Worm (Caenorhabditis elegans) whole organism, L2 larva: Measurements from ENCODE around the gene nhr-172.

Source experiments
- ZK546.5 ChIP-seq: sonication (generic microtip); optimal IDR thresholded peaks from 2 replicates; lab custom pipeline; 2017; ENCODE audit warnings: missing biosample characterization, missing genetic modification characterization
- blmp-1 ChIP-seq: sonication (generic microtip); optimal IDR thresholded peaks from 2 replicates; lab custom pipeline; 2017; ENCODE audit warnings: missing genetic modification characterization, mild to moderate bottlenecking, missing compliant biosample characterization, antibody characterized with exemption, moderate library complexity; ENCODE audit not compliant: insufficient read depth
- ceh-82 ChIP-seq: fragments of 150-350 bp; optimal IDR thresholded peaks from 2 replicates; lab custom pipeline; 2014; ENCODE audit warnings: missing biosample characterization, missing genetic modification characterization
- crh-2 ChIP-seq: sonication (generic microtip); optimal IDR thresholded peaks from 2 replicates; lab custom pipeline; 2017; ENCODE audit warnings: missing biosample characterization, missing genetic modification characterization
- gmeb-1 ChIP-seq: fragments of 150-350 bp; optimal IDR thresholded peaks from 2 replicates; lab custom pipeline; 2014; ENCODE audit warnings: missing biosample characterization, missing genetic modification characterization
- lin-39 ChIP-seq: fragments of 150-350 bp; optimal IDR thresholded peaks from 2 replicates; lab custom pipeline; 2014; ENCODE audit warnings: missing biosample characterization, missing genetic modification reagents, missing genetic modification characterization
- nhr-25 ChIP-seq: fragments of 150-350 bp; sonication (generic microtip); optimal IDR thresholded peaks from 3 replicates; lab custom pipeline; 2014; ENCODE audit warnings: missing biosample characterization, missing genetic modification characterization
- unc-39 ChIP-seq: fragments of 150-350 bp; optimal IDR thresholded peaks from 2 replicates; lab custom pipeline; 2014; ENCODE audit warnings: missing biosample characterization, missing genetic modification characterization
- unc-62 ChIP-seq: fragments of 150-350 bp; optimal IDR thresholded peaks from 2 replicates; lab custom pipeline; 2014; ENCODE audit warnings: missing biosample characterization, missing genetic modification reagents, missing genetic modification characterization
- zag-1 ChIP-seq: fragments of 150-350 bp; optimal IDR thresholded peaks from 2 replicates; lab custom pipeline; 2014; ENCODE audit warnings: missing biosample characterization, missing genetic modification characterization
- ztf-11 ChIP-seq: sonication (generic microtip); optimal IDR thresholded peaks from 2 replicates; lab custom pipeline; 2017; ENCODE audit warnings: missing biosample characterization, missing genetic modification characterization

ce11 chrV:7501194-7501593, 7.6 kb upstream of the nhr-172 start:
- TF ChIP-seq ztf-11 (tag; lab: Kevin White, UChicago): no peak
- no peak for TF ChIP-seq zag-1 (tag; lab: Kevin White, UChicago)
- no peak for TF ChIP-seq blmp-1
- TF ChIP-seq ZK546.5 (tag; lab: Kevin White, UChicago): no peak
- TF ChIP-seq crh-2: no peak
- TF ChIP-seq ceh-82 (tag; lab: Kevin White, UChicago): no peak
- no peak for TF ChIP-seq unc-62 (GFP tag; lab: Kevin White, UChicago)
- TF ChIP-seq lin-39 (tag; lab: Kevin White, UChicago): no peak
- TF ChIP-seq unc-39 (tag; lab: Kevin White, UChicago): no peak
- no peak for TF ChIP-seq nhr-25 (tag; lab: Kevin White, UChicago)
- no peak for TF ChIP-seq gmeb-1 (tag; lab: Kevin White, UChicago)
